Worm (Caenorhabditis elegans) whole organism, mixed stage, embryonic: Measurements from ENCODE around the gene C27F2.6.
A peak's percentile ranks its signal among the peaks of the same experiment; 100 is the strongest.
"Not testable (repeated sequence)": the region's sequence is repeated elsewhere in the genome, so short reads cannot be mapped to it uniquely, and the experiment has no call there.

Source experiments
- M03D4.4 ChIP-seq: sonication (generic microtip); optimal IDR thresholded peaks from 2 replicates; lab custom pipeline; 2017; ENCODE audit warnings: mild to moderate bottlenecking, missing genetic modification characterization, missing compliant biosample characterization
- bed-3 ChIP-seq: fragments of 200-800 bp; sonication (Bioruptor generic); optimal IDR thresholded peaks from 3 replicates; lab custom pipeline; 2018; ENCODE audit warnings: mild to moderate bottlenecking, missing genetic modification characterization, moderate library complexity, missing compliant biosample characterization
- blmp-1 ChIP-seq: fragments of 150-350 bp; optimal IDR thresholded peaks from 2 replicates; lab custom pipeline; 2014; ENCODE audit warnings: missing biosample characterization, missing genetic modification characterization
- ceh-39 ChIP-seq: fragments of 150-350 bp; optimal IDR thresholded peaks from 2 replicates; lab custom pipeline; 2014; ENCODE audit warnings: missing biosample characterization, missing genetic modification characterization
- ceh-43 ChIP-seq: fragments of 200-800 bp; sonication (Bioruptor generic); optimal IDR thresholded peaks from 2 replicates; lab custom pipeline; 2018; ENCODE audit warnings: mild to moderate bottlenecking, missing genetic modification characterization, moderate library complexity, missing compliant biosample characterization
- ceh-83 ChIP-seq: fragments of 200-800 bp; sonication (Bioruptor generic); optimal IDR thresholded peaks from 2 replicates; lab custom pipeline; 2018; ENCODE audit warnings: mild to moderate bottlenecking, missing genetic modification characterization, missing compliant biosample characterization
- ces-1 ChIP-seq: fragments of 150-350 bp; optimal IDR thresholded peaks from 2 replicates; lab custom pipeline; 2014; ENCODE audit warnings: missing biosample characterization, missing genetic modification reagents, missing genetic modification characterization
- cnd-1 ChIP-seq: fragments of 200-800 bp; sonication (Bioruptor generic); optimal IDR thresholded peaks from 2 replicates; lab custom pipeline; 2018; ENCODE audit warnings: mild to moderate bottlenecking, missing genetic modification characterization, missing compliant biosample characterization
- drap-1 ChIP-seq: fragments of 200-800 bp; sonication (Bioruptor generic); optimal IDR thresholded peaks from 3 replicates; lab custom pipeline; 2018; ENCODE audit warnings: mild to moderate bottlenecking, missing genetic modification characterization, missing compliant biosample characterization
- elt-1 ChIP-seq: sonication (generic microtip); optimal IDR thresholded peaks from 2 replicates; lab custom pipeline; 2017; ENCODE audit warnings: missing genetic modification characterization, mild to moderate bottlenecking, missing compliant biosample characterization, antibody characterized with exemption, moderate library complexity, borderline replicate concordance; ENCODE audit not compliant: insufficient read depth
- elt-3 ChIP-seq: fragments of 150-350 bp; optimal IDR thresholded peaks from 2 replicates; lab custom pipeline; 2014; ENCODE audit warnings: missing biosample characterization, missing genetic modification characterization
- flh-1 ChIP-seq: fragments of 200-800 bp; sonication (Bioruptor generic); optimal IDR thresholded peaks from 2 replicates; lab custom pipeline; 2018; ENCODE audit warnings: mild to moderate bottlenecking, missing genetic modification characterization, moderate library complexity, missing compliant biosample characterization
- ham-2 ChIP-seq: fragments of 200-800 bp; sonication (Bioruptor generic); optimal IDR thresholded peaks from 2 replicates; lab custom pipeline; 2018; ENCODE audit warnings: mild to moderate bottlenecking, missing genetic modification characterization, missing compliant biosample characterization
- hlh-1 ChIP-seq: fragments of 150-350 bp; optimal IDR thresholded peaks from 2 replicates; lab custom pipeline; 2014; ENCODE audit warnings: missing biosample characterization, missing genetic modification reagents, missing genetic modification characterization
- lin-13 ChIP-seq: fragments of 150-350 bp; optimal IDR thresholded peaks from 2 replicates; lab custom pipeline; 2014; ENCODE audit warnings: missing biosample characterization, missing genetic modification characterization
- lin-32 ChIP-seq: fragments of 200-800 bp; sonication (Bioruptor generic); optimal IDR thresholded peaks from 2 replicates; lab custom pipeline; 2018; ENCODE audit warnings: mild to moderate bottlenecking, missing genetic modification characterization, missing compliant biosample characterization
- lsy-2 ChIP-seq: fragments of 150-350 bp; optimal IDR thresholded peaks from 2 replicates; lab custom pipeline; 2014; ENCODE audit warnings: missing biosample characterization, missing genetic modification characterization
- mab-5 ChIP-seq: fragments of 150-350 bp; optimal IDR thresholded peaks from 2 replicates; lab custom pipeline; 2014; ENCODE audit warnings: missing biosample characterization, missing genetic modification characterization
- mep-1 ChIP-seq: fragments of 150-350 bp; optimal IDR thresholded peaks from 2 replicates; lab custom pipeline; 2017; ENCODE audit warnings: missing biosample characterization, missing genetic modification reagents, missing genetic modification characterization, inconsistent platforms
- mls-2 ChIP-seq: sonication (generic microtip); optimal IDR thresholded peaks from 2 replicates; lab custom pipeline; 2016; ENCODE audit warnings: mild to moderate bottlenecking, missing genetic modification characterization, moderate library complexity, missing compliant biosample characterization
- nhr-12 ChIP-seq: fragments of 150-350 bp; optimal IDR thresholded peaks from 2 replicates; lab custom pipeline; 2014; ENCODE audit warnings: missing biosample characterization, missing genetic modification characterization
- nhr-2 ChIP-seq: fragments of 150-350 bp; optimal IDR thresholded peaks from 2 replicates; lab custom pipeline; 2014; ENCODE audit warnings: missing biosample characterization, missing genetic modification characterization
- nhr-237 ChIP-seq: fragments of 150-350 bp; optimal IDR thresholded peaks from 2 replicates; lab custom pipeline; 2014; ENCODE audit warnings: missing biosample characterization, missing genetic modification characterization
- nhr-28 ChIP-seq: fragments of 150-350 bp; optimal IDR thresholded peaks from 2 replicates; lab custom pipeline; 2014; ENCODE audit warnings: missing biosample characterization, missing genetic modification characterization
- nhr-76 ChIP-seq: sonication (generic microtip); optimal IDR thresholded peaks from 2 replicates; lab custom pipeline; 2017; ENCODE audit warnings: missing biosample characterization, missing genetic modification characterization
- pha-4 ChIP-seq: fragments of 150-350 bp; optimal IDR thresholded peaks from 2 replicates; lab custom pipeline; 2018; ENCODE audit warnings: missing biosample characterization, missing genetic modification reagents, missing genetic modification characterization
- sem-2 ChIP-seq: fragments of 200-800 bp; sonication (Bioruptor generic); optimal IDR thresholded peaks from 2 replicates; lab custom pipeline; 2018; ENCODE audit warnings: mild to moderate bottlenecking, missing genetic modification characterization, missing compliant biosample characterization
- snpc-4 ChIP-seq: fragments of 150-350 bp; optimal IDR thresholded peaks from 2 replicates; lab custom pipeline; 2014; ENCODE audit warnings: missing biosample characterization, missing genetic modification characterization
- sptf-1 ChIP-seq: sonication (generic microtip); optimal IDR thresholded peaks from 2 replicates; lab custom pipeline; 2017; ENCODE audit warnings: mild to moderate bottlenecking, missing genetic modification characterization, moderate library complexity, missing compliant biosample characterization
- tbx-8 ChIP-seq: fragments of 200-800 bp; sonication (Bioruptor generic); optimal IDR thresholded peaks from 2 replicates; lab custom pipeline; 2018; ENCODE audit warnings: mild to moderate bottlenecking, missing genetic modification characterization, moderate library complexity, missing compliant biosample characterization
- unc-120 ChIP-seq: sonication (generic microtip); optimal IDR thresholded peaks from 2 replicates; lab custom pipeline; 2017; ENCODE audit warnings: missing genetic modification characterization, missing compliant biosample characterization; ENCODE audit not compliant: poor library complexity, severe bottlenecking
- unc-39 ChIP-seq: fragments of 150-350 bp; optimal IDR thresholded peaks from 2 replicates; lab custom pipeline; 2014; ENCODE audit warnings: missing biosample characterization, missing genetic modification characterization
- unc-62 ChIP-seq: fragments of 150-350 bp; optimal IDR thresholded peaks from 2 replicates; lab custom pipeline; 2014; ENCODE audit warnings: missing biosample characterization, missing genetic modification reagents, missing genetic modification characterization
- zip-8 ChIP-seq: fragments of 150-350 bp; optimal IDR thresholded peaks from 2 replicates; lab custom pipeline; 2014; ENCODE audit warnings: missing biosample characterization, missing genetic modification characterization
- ztf-11 ChIP-seq: fragments of 150-350 bp; optimal IDR thresholded peaks from 2 replicates; lab custom pipeline; 2014; ENCODE audit warnings: missing biosample characterization, missing genetic modification characterization

The C27F2.6 gene

DNA sequence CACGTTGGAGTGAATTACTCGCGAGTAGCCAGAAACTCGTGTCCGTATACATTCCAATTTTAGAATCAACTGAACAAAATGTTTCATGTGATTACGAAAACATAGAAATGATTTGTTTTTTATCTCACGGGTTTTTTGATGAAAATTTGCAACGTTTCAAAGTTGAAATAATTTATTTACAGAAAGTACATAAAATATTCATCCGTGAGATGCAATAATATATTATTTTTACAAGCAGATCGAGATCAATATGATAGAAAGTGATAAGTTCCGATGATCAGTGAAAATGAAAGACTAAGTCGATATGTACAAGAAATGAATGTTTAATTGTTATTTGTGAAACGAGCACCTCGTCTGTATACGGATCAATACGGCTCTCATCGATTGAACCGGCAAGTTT, at the start of gene C27F2.6:
Gene C27F2.6, minus strand, starts transcription at position 101 of the 400 bp plus-strand sequence.
- not testable (repeated sequence) for TF ChIP-seq tbx-8; lsy-2 (tag; lab: Kevin White, UChicago); unc-39

DNA sequence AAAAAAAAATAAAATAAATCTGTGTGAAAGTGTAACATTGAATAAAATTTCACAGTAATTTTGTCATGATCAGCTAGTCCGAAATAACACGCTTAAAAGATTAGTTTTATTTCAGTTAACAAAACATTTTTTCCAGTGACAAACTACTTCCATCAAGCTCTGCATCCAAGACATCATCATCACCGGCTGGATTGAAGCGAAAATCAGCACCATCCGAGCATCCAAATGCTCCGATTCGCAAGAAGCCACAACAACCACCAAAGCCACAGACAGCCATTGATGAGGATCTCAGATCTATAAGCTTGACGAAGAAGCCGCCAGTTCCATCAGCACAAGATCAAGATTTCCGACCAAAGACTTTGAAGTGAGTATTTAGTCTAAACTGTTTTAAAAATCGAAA, 47.0 kb upstream of the C27F2.6 start:
- TF ChIP-seq sptf-1 (tag; lab: Kevin White, UChicago), result peak; percentile 51
- peak; percentile 13 for TF ChIP-seq tbx-8
- TF ChIP-seq ceh-83 (GFP tag; lab: Kevin White, UChicago), result peak; percentile 49
- TF ChIP-seq M03D4.4, result peak; percentile 37
- TF ChIP-seq ces-1, result no peak
- TF ChIP-seq mls-2 (tag; lab: Kevin White, UChicago), result peak; percentile 8
- TF ChIP-seq nhr-28 (tag; lab: Kevin White, UChicago), result no peak
- no peak for TF ChIP-seq blmp-1
- TF ChIP-seq unc-39, result no peak
- no peak for TF ChIP-seq flh-1 (GFP tag; lab: Kevin White, UChicago)
- TF ChIP-seq nhr-2, result no peak
- TF ChIP-seq unc-62 (GFP tag; lab: Kevin White, UChicago), result no peak
- TF ChIP-seq snpc-4 (tag; lab: Kevin White, UChicago), result no peak
- no peak for TF ChIP-seq sem-2 (GFP tag; lab: Kevin White, UChicago)
- TF ChIP-seq hlh-1, result no peak
- TF ChIP-seq bed-3 (GFP tag; lab: Kevin White, UChicago), result no peak
- no peak for TF ChIP-seq nhr-12 (tag; lab: Kevin White, UChicago)
- TF ChIP-seq elt-1 (tag; lab: Kevin White, UChicago), result no peak

DNA sequence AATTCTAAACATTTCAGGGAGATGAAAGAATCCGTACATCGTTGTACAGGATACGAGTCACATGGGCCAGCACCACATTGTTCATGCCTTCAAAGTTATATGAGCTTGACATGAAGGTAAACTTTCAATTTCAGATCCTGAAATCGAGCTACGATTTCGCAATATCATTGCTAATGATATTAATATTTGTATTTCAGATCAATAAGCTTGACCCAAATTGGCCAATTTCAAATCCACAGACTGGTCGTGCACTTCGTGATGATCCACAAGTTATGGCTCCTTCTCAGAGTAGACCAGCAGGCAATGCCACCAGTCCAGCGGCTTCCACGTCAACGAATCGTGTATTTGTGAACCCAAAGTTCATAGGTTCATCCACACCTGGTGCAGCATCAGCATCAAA, 46.1 kb upstream of the C27F2.6 start:
- no peak for TF ChIP-seq nhr-12 (tag; lab: Kevin White, UChicago)
- TF ChIP-seq ceh-43, result no peak
- no peak for TF ChIP-seq unc-62 (GFP tag; lab: Kevin White, UChicago)
- no peak for TF ChIP-seq unc-39
- no peak for TF ChIP-seq ces-1
- TF ChIP-seq blmp-1, result no peak

DNA sequence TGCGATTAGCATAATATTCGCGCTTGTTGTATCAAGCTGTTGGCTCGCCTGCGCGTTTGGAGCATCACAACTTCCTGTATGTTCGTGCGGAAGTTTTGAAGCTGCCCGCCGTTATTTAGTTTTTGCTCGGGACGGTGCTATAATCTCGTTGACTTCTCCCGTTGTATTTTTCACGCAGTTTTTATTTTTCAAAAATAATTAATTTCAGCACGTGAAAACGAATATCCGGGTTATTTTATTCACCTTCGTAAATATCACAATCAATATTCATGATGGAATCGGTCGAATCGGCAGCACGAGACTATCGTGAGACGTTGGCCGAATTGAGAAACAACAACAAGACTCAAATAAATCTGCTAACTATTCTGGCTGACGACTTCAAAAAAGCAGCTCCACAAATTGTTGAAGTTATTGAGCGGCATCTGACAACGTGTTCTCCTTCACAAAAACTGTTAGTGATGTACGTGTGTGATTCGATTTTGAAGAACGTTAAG, 44.9 kb upstream of the C27F2.6 start:
- TF ChIP-seq lin-13 (no peak), nhr-76 (no peak), hlh-1 (no peak), mep-1 (tag; lab: Kevin White, UChicago) (no peak), elt-3 (tag; lab: Kevin White, UChicago) (no peak), nhr-12 (tag; lab: Kevin White, UChicago) (no peak), sptf-1 (tag; lab: Kevin White, UChicago) (no peak)

DNA sequence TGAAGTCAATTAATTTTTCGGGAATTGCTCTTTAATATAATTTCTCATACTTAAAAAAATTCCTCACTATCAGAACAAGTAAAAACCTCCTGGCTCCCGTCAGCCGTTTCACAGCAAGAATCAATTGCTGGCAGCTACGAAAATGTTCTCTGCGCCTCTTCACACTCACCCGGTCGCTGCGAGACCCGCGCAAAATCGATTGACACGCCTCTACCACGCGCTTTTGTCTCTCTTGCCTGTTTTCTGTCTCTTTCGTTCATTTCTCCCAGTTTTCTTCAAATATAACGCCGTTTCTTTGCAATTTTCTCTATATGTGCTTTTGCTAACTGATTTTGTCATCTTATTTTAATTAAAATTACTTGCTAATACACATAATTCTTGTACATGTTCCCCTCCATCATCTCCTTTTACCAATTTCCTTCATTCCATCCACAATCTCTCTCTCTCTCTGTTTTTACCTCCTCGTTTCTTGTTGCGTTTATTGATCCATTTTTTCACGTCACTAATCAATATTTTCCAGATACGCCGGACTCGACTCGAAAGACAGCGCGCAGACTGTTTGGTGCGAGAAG, 44.2 kb upstream of the C27F2.6 start, which contains the start of gene pcf-11:
Gene pcf-11, plus strand, starts transcription at position 522 of the 572 bp plus-strand sequence.
- no peak for TF ChIP-seq unc-39
- TF ChIP-seq unc-120 (tag; lab: Kevin White, UChicago), result peak; percentile 13
- TF ChIP-seq elt-3 (tag; lab: Kevin White, UChicago), result no peak
- TF ChIP-seq zip-8 (tag; lab: Kevin White, UChicago), result no peak
- TF ChIP-seq lin-13, result no peak
- TF ChIP-seq cnd-1 (tag; lab: Kevin White, UChicago), result no peak
- no peak for TF ChIP-seq nhr-237 (tag; lab: Kevin White, UChicago)
- TF ChIP-seq sptf-1 (tag; lab: Kevin White, UChicago), result no peak
- TF ChIP-seq unc-62 (GFP tag; lab: Kevin White, UChicago), result peak; percentile 3
- TF ChIP-seq elt-1 (tag; lab: Kevin White, UChicago), result no peak
- no peak for TF ChIP-seq snpc-4 (tag; lab: Kevin White, UChicago)
- TF ChIP-seq mep-1 (tag; lab: Kevin White, UChicago), result peak; percentile 1
- no peak for TF ChIP-seq drap-1
- no peak for TF ChIP-seq nhr-12 (tag; lab: Kevin White, UChicago)
- TF ChIP-seq bed-3 (GFP tag; lab: Kevin White, UChicago), result no peak
- TF ChIP-seq mls-2 (tag; lab: Kevin White, UChicago), result no peak
- peak; percentile 43 for TF ChIP-seq ces-1
- TF ChIP-seq ceh-43, result no peak
- TF ChIP-seq hlh-1, result peak; percentile 61
- TF ChIP-seq lsy-2 (tag; lab: Kevin White, UChicago), result peak; percentile 23
- TF ChIP-seq pha-4 (tag; lab: Kevin White, UChicago), result no peak
- TF ChIP-seq lin-32 (GFP tag; lab: Kevin White, UChicago), result peak; percentile 14
- no peak for TF ChIP-seq nhr-2
- no peak for TF ChIP-seq nhr-76
- TF ChIP-seq ceh-83 (GFP tag; lab: Kevin White, UChicago), result peak; percentile 70
- TF ChIP-seq ham-2, result peak; percentile 27
- TF ChIP-seq nhr-28 (tag; lab: Kevin White, UChicago), result no peak
- no peak for TF ChIP-seq blmp-1
- TF ChIP-seq ceh-39 (tag; lab: Kevin White, UChicago), result peak; percentile 84
- TF ChIP-seq ztf-11, result no peak
- TF ChIP-seq mab-5 (tag; lab: Kevin White, UChicago), result no peak
- TF ChIP-seq flh-1 (GFP tag; lab: Kevin White, UChicago), result no peak
- no peak for TF ChIP-seq tbx-8
- no peak for TF ChIP-seq M03D4.4
- no peak for TF ChIP-seq sem-2 (GFP tag; lab: Kevin White, UChicago)
